Worm (Caenorhabditis elegans) whole organism, L1 larva: ENCODE results near the gene C27B7.6.
A peak's percentile ranks its signal among the peaks of the same experiment; 100 is the strongest.

Source experiments
- C34B4.2 ChIP-seq: sonication (generic microtip); optimal IDR thresholded peaks from 2 replicates; lab custom pipeline; 2017; ENCODE audit warnings: mild to moderate bottlenecking, missing genetic modification characterization, missing compliant biosample characterization
- Y116A8C.19 ChIP-seq: sonication (generic microtip); optimal IDR thresholded peaks from 2 replicates; lab custom pipeline; 2016; ENCODE audit warnings: missing compliant biosample characterization, missing genetic modification characterization, borderline replicate concordance
- aly-2 ChIP-seq: fragments of 150-350 bp; optimal IDR thresholded peaks from 2 replicates; lab custom pipeline; 2014; ENCODE audit warnings: missing biosample characterization, missing genetic modification characterization
- blmp-1 ChIP-seq: fragments of 150-350 bp; optimal IDR thresholded peaks from 2 replicates; lab custom pipeline; 2014; ENCODE audit warnings: missing biosample characterization, missing genetic modification characterization
- ceh-82 ChIP-seq, 3 experiments: fragments of 150-350 bp in 1 of 3; sonication (generic microtip) in 2 of 3; optimal IDR thresholded peaks; 2 replicates each; lab custom pipeline; 2014 to 2017; ENCODE audit warnings: missing biosample characterization in 3 of 3, missing genetic modification characterization in 3 of 3
- ceh-88 ChIP-seq: fragments of 200-800 bp; sonication (Bioruptor generic); IDR thresholded peaks from 2 replicates; pipeline ENCODE4 v1.3.6; 2022; ENCODE audit warnings: missing genetic modification characterization, missing compliant biosample characterization
- dpl-1 ChIP-seq, 3 experiments: fragments of 150-350 bp in 2 of 3; sonication (generic microtip) in 1 of 3; optimal IDR thresholded peaks; 2 replicates each; lab custom pipeline; 2014 to 2017; ENCODE audit warnings: missing biosample characterization in 3 of 3, missing genetic modification characterization in 3 of 3, missing genetic modification reagents in 3 of 3
- dsc-1 ChIP-seq: sonication (generic microtip); optimal IDR thresholded peaks from 2 replicates; lab custom pipeline; 2016; ENCODE audit warnings: mild to moderate bottlenecking, missing genetic modification characterization, missing compliant biosample characterization
- efl-1 ChIP-seq, 4 experiments: fragments of 150-350 bp; optimal IDR thresholded peaks in 3 of 4; peaks in 1 of 4; 1 replicate in 1 of 4; 2 replicates in 3 of 4; lab custom pipeline; 2014; ENCODE audit warnings: missing biosample characterization in 2 of 4, missing genetic modification characterization in 2 of 4, missing genetic modification reagents in 2 of 4
- egl-13 ChIP-seq: sonication (generic microtip); optimal IDR thresholded peaks from 2 replicates; lab custom pipeline; 2016; ENCODE audit warnings: missing genotype, missing genetic modification reagents, missing genetic modification characterization, missing compliant biosample characterization
- egl-27 ChIP-seq, 2 experiments: fragments of 150-350 bp in 1 of 2; sonication (generic microtip); optimal IDR thresholded peaks; 3 replicates each; lab custom pipeline; 2017 to 2018; ENCODE audit warnings: missing biosample characterization in 2 of 2, missing genetic modification characterization in 2 of 2, missing genetic modification reagents in 2 of 2
- elt-3 ChIP-seq, 6 experiments: fragments of 150-350 bp in 1 of 6; sonication (generic microtip); optimal IDR thresholded peaks; 2 replicates each; lab custom pipeline; 2017 to 2018; ENCODE audit warnings: missing biosample characterization in 6 of 6, missing genetic modification characterization in 6 of 6, inconsistent platforms in 1 of 6
- fkh-4 ChIP-seq: sonication (generic microtip); optimal IDR thresholded peaks from 2 replicates; lab custom pipeline; 2016; ENCODE audit warnings: missing compliant biosample characterization, missing genetic modification characterization, borderline replicate concordance
- fkh-8 ChIP-seq: sonication (generic microtip); optimal IDR thresholded peaks from 2 replicates; lab custom pipeline; 2016; ENCODE audit warnings: mild to moderate bottlenecking, missing genetic modification characterization, missing compliant biosample characterization
- fos-1 ChIP-seq: fragments of 150-350 bp; optimal IDR thresholded peaks from 2 replicates; lab custom pipeline; 2014; ENCODE audit warnings: missing biosample characterization, missing genetic modification characterization
- grh-1 ChIP-seq: fragments of 200-800 bp; sonication (Bioruptor generic); IDR thresholded peaks from 2 replicates; pipeline ENCODE4 v1.3.6; 2022; ENCODE audit warnings: missing genetic modification reagents, missing genetic modification characterization, missing compliant biosample characterization
- hlh-17 ChIP-seq: fragments of 200-800 bp; sonication (Bioruptor generic); optimal IDR thresholded peaks from 2 replicates; lab custom pipeline; 2018; ENCODE audit warnings: missing genetic modification characterization, mild to moderate bottlenecking, missing compliant biosample characterization, moderate library complexity, borderline replicate concordance
- isw-1 ChIP-seq: fragments of 200-800 bp; sonication (Bioruptor generic); IDR thresholded peaks from 2 replicates; pipeline ENCODE4 v1.3.6; 2022; ENCODE audit warnings: missing genetic modification characterization, missing compliant biosample characterization
- lin-14 ChIP-seq: fragments of 200-800 bp; sonication (Bioruptor generic); optimal IDR thresholded peaks from 2 replicates; lab custom pipeline; 2018; ENCODE audit warnings: mild to moderate bottlenecking, missing genetic modification characterization, moderate library complexity, missing compliant biosample characterization
- lin-35 ChIP-seq, 2 experiments: fragments of 150-350 bp; optimal IDR thresholded peaks; 2 replicates each; lab custom pipeline; 2014; ENCODE audit warnings: missing biosample characterization in 2 of 2, missing genetic modification characterization in 2 of 2, missing genetic modification reagents in 2 of 2
- lsy-2 ChIP-seq, 2 experiments: fragments of 150-350 bp; optimal IDR thresholded peaks; 2 replicates each; lab custom pipeline; 2014; ENCODE audit warnings: missing biosample characterization in 2 of 2, missing genetic modification characterization in 2 of 2
- mab-9 ChIP-seq: fragments of 200-800 bp; sonication (Bioruptor generic); IDR thresholded peaks from 2 replicates; pipeline ENCODE4 v1.3.6; 2022; ENCODE audit warnings: missing genetic modification reagents, missing genetic modification characterization, missing compliant biosample characterization
- mdl-1 ChIP-seq, 2 experiments: fragments of 150-350 bp; optimal IDR thresholded peaks; 2 replicates each; lab custom pipeline; 2014 to 2017; ENCODE audit warnings: missing biosample characterization in 2 of 2, missing genetic modification characterization in 2 of 2, inconsistent platforms in 1 of 2
- mep-1 ChIP-seq: fragments of 150-350 bp; optimal IDR thresholded peaks from 2 replicates; lab custom pipeline; 2014; ENCODE audit warnings: missing biosample characterization, missing genetic modification characterization
- nhr-12 ChIP-seq: sonication (generic microtip); optimal IDR thresholded peaks from 2 replicates; lab custom pipeline; 2017; ENCODE audit warnings: missing biosample characterization, missing genetic modification characterization
- nhr-20 ChIP-seq: sonication (generic microtip); optimal IDR thresholded peaks from 2 replicates; lab custom pipeline; 2016; ENCODE audit warnings: mild to moderate bottlenecking, missing genetic modification characterization, missing compliant biosample characterization
- nhr-237 ChIP-seq: fragments of 150-350 bp; optimal IDR thresholded peaks from 2 replicates; lab custom pipeline; 2014; ENCODE audit warnings: missing biosample characterization, missing genetic modification characterization
- nhr-71 ChIP-seq: sonication (generic microtip); optimal IDR thresholded peaks from 2 replicates; lab custom pipeline; 2016; ENCODE audit warnings: mild to moderate bottlenecking, missing genetic modification characterization, moderate library complexity, missing compliant biosample characterization
- nhr-76 ChIP-seq: sonication (generic microtip); optimal IDR thresholded peaks from 2 replicates; lab custom pipeline; 2017; ENCODE audit warnings: missing biosample characterization, missing genetic modification characterization
- nhr-85 ChIP-seq: sonication (generic microtip); peaks from one replicate; lab custom pipeline; 2016; ENCODE audit warnings: missing genetic modification characterization, inconsistent platforms, missing compliant biosample characterization
- nhr-90 ChIP-seq: sonication (generic microtip); optimal IDR thresholded peaks from 2 replicates; lab custom pipeline; 2016; ENCODE audit warnings: mild to moderate bottlenecking, missing genetic modification characterization, missing compliant biosample characterization; ENCODE audit not compliant: poor library complexity
- pag-3 ChIP-seq: sonication (generic microtip); optimal IDR thresholded peaks from 2 replicates; lab custom pipeline; 2017; ENCODE audit warnings: missing genetic modification characterization, mild to moderate bottlenecking, missing compliant biosample characterization, antibody characterized with exemption, borderline replicate concordance; ENCODE audit not compliant: insufficient read depth
- pax-3 ChIP-seq: fragments of 200-800 bp; sonication (Bioruptor generic); optimal IDR thresholded peaks from 2 replicates; lab custom pipeline; 2018; ENCODE audit warnings: mild to moderate bottlenecking, missing genetic modification characterization, moderate library complexity, missing compliant biosample characterization
- rnt-1 ChIP-seq: sonication (generic microtip); optimal IDR thresholded peaks from 2 replicates; lab custom pipeline; 2016; ENCODE audit warnings: mild to moderate bottlenecking, missing genetic modification characterization, moderate library complexity, missing compliant biosample characterization
- skn-1 ChIP-seq: fragments of 150-350 bp; optimal IDR thresholded peaks from 2 replicates; lab custom pipeline; 2014; ENCODE audit warnings: missing biosample characterization, missing genetic modification characterization
- snpc-4 ChIP-seq: fragments of 150-350 bp; optimal IDR thresholded peaks from 2 replicates; lab custom pipeline; 2014; ENCODE audit warnings: missing biosample characterization, missing genetic modification characterization
- snu-23 ChIP-seq: sonication (generic microtip); optimal IDR thresholded peaks from 2 replicates; lab custom pipeline; 2016; ENCODE audit warnings: missing genetic modification characterization, missing compliant biosample characterization
- sup-37 ChIP-seq: fragments of 200-800 bp; sonication (Bioruptor generic); optimal IDR thresholded peaks from 2 replicates; lab custom pipeline; 2018; ENCODE audit warnings: mild to moderate bottlenecking, missing genetic modification characterization, missing compliant biosample characterization
- swsn-7 ChIP-seq: sonication (generic microtip); optimal IDR thresholded peaks from 2 replicates; lab custom pipeline; 2016; ENCODE audit warnings: missing genetic modification characterization, missing compliant biosample characterization
- xbp-1 ChIP-seq: sonication (generic microtip); optimal IDR thresholded peaks from 2 replicates; lab custom pipeline; 2016; ENCODE audit warnings: missing genetic modification characterization, missing compliant biosample characterization
- zag-1 ChIP-seq: fragments of 150-350 bp; optimal IDR thresholded peaks from 2 replicates; lab custom pipeline; 2014; ENCODE audit warnings: missing biosample characterization, missing genetic modification characterization
- ztf-4 ChIP-seq: fragments of 150-350 bp; optimal IDR thresholded peaks from 2 replicates; lab custom pipeline; 2014; ENCODE audit warnings: missing biosample characterization, missing genetic modification characterization

The C27B7.6 gene

ce11 chrIV:8923381-8923780, 17.2 kb upstream of the C27B7.6 start:
- TF ChIP-seq snu-23 (no peak), C34B4.2 (tag; lab: Kevin White, UChicago) (no peak), hlh-17 (GFP tag; lab: Kevin White, UChicago) (no peak), xbp-1 (no peak), swsn-7 (no peak), ztf-4 (tag; lab: Kevin White, UChicago) (no peak), fos-1 (tag; lab: Kevin White, UChicago) (no peak), aly-2 (tag; lab: Kevin White, UChicago) (no peak), egl-27 (tag; optimal IDR thresholded peaks at IDR 0.05; lab: Kevin White, UChicago) (no peak), isw-1 (GFP tag; lab: Robert Waterston, UW) (no peak), nhr-237 (no peak), nhr-76 (tag; lab: Kevin White, UChicago) (no peak), fkh-8 (tag; lab: Kevin White, UChicago) (no peak)

- peak in 1 of 6 experiments; percentile 30 for TF ChIP-seq elt-3 (tag; optimal IDR thresholded peaks at IDR 0.05; lab: Kevin White, UChicago)
- TF ChIP-seq nhr-12 (tag; lab: Kevin White, UChicago): no peak
- peak; percentile 12 for TF ChIP-seq swsn-7
- peak in 1 of 3 experiments; percentile 5 for TF ChIP-seq ceh-82 (tag; optimal IDR thresholded peaks at IDR 0.05; lab: Kevin White, UChicago)
- no peak for TF ChIP-seq fkh-4 (tag; lab: Kevin White, UChicago)
- peak in 1 of 2 experiments; percentile 7 for TF ChIP-seq mdl-1 (tag; optimal IDR thresholded peaks at IDR 0.05; lab: Kevin White, UChicago)
- TF ChIP-seq pax-3 (tag; lab: Kevin White, UChicago): no peak
- no peak for TF ChIP-seq sup-37 (GFP tag; lab: Kevin White, UChicago)
- TF ChIP-seq blmp-1 (tag; lab: Kevin White, UChicago): peak; percentile 83
- no peak for TF ChIP-seq mab-9 (GFP tag; lab: Robert Waterston, UW)
- peak; percentile 16 to 31 for TF ChIP-seq efl-1 (optimal IDR thresholded peaks at IDR 0.05; lab: Kevin White, UChicago)
- TF ChIP-seq efl-1 (GFP tag; optimal IDR thresholded peaks at IDR 0.05 in 1 of 2; lab: Kevin White, UChicago): no peak
- TF ChIP-seq nhr-20 (tag; lab: Kevin White, UChicago): peak; percentile 61
- peak; percentile 4 for TF ChIP-seq nhr-71 (tag; lab: Kevin White, UChicago)
- TF ChIP-seq rnt-1 (tag; lab: Kevin White, UChicago): peak; percentile 18
- TF ChIP-seq lin-35 (GFP tag; optimal IDR thresholded peaks at IDR 0.05; lab: Kevin White, UChicago): peak; percentile 36 to 66
- TF ChIP-seq dpl-1 (GFP tag; optimal IDR thresholded peaks at IDR 0.05; lab: Kevin White, UChicago): peak in 1 of 3 experiments; percentile 17
- TF ChIP-seq fos-1 (tag; lab: Kevin White, UChicago): no peak
- peak in 1 of 2 experiments; percentile 43 for TF ChIP-seq lsy-2 (tag; optimal IDR thresholded peaks at IDR 0.05; lab: Kevin White, UChicago)
- peak; percentile 70 for TF ChIP-seq snu-23
- peak; percentile 51 for TF ChIP-seq nhr-90
- TF ChIP-seq lin-14 (GFP tag; lab: Kevin White, UChicago): peak; percentile 80
Observed at ce11 chrIV:8921956-8922355, 15.8 kb upstream of the C27B7.6 start, which contains the start of gene D1046.16. TSS of gene D1046.16 (plus strand) at chrIV:8922150.

ce11 chrIV:8921166-8921565, 15.0 kb upstream of the C27B7.6 start:
- TF ChIP-seq fkh-8 (tag; lab: Kevin White, UChicago): peak; percentile 42
- no peak for TF ChIP-seq ceh-88 (GFP tag; lab: Robert Waterston, UW)
- no peak for TF ChIP-seq grh-1 (GFP tag; lab: Robert Waterston, UW)
- no peak for TF ChIP-seq skn-1
- peak; percentile 52 for TF ChIP-seq pax-3 (tag; lab: Kevin White, UChicago)
- peak; percentile 9 for TF ChIP-seq fos-1 (tag; lab: Kevin White, UChicago)
- peak; percentile 17 for TF ChIP-seq nhr-71 (tag; lab: Kevin White, UChicago)
- peak; percentile 99 for TF ChIP-seq dsc-1 (tag; lab: Kevin White, UChicago)
- TF ChIP-seq zag-1: no peak
- TF ChIP-seq nhr-85 (tag; lab: Kevin White, UChicago): peak; percentile 61
- TF ChIP-seq fkh-4 (tag; lab: Kevin White, UChicago): peak; percentile 20
- TF ChIP-seq pag-3 (tag; lab: Kevin White, UChicago): no peak
- no peak for TF ChIP-seq mep-1
- TF ChIP-seq lin-14 (GFP tag; lab: Kevin White, UChicago): peak; percentile 23
- peak; percentile 7 for TF ChIP-seq egl-13
- no peak for TF ChIP-seq Y116A8C.19 (tag; lab: Kevin White, UChicago)
- no peak for TF ChIP-seq snpc-4
- peak in 1 of 2 experiments; percentile 17 for TF ChIP-seq lsy-2 (tag; optimal IDR thresholded peaks at IDR 0.05; lab: Kevin White, UChicago)
- TF ChIP-seq, all 84 proteins: peak for 10
